Worm (Caenorhabditis elegans) whole organism, L3 larva: ENCODE measurements around the gene dmsr-14.

ENCODE experiments used
- R02D3.7 ChIP-seq: fragments of 150-350 bp; optimal IDR thresholded peaks from 2 replicates; lab custom pipeline; 2014; ENCODE audit warnings: missing biosample characterization, missing genetic modification characterization
- aly-2 ChIP-seq: fragments of 150-350 bp; optimal IDR thresholded peaks from 2 replicates; lab custom pipeline; 2014; ENCODE audit warnings: missing biosample characterization, missing genetic modification characterization
- ama-1 ChIP-seq: fragments of 150-350 bp; optimal IDR thresholded peaks from 2 replicates; lab custom pipeline; 2018
- ceh-16 ChIP-seq: sonication (generic microtip); optimal IDR thresholded peaks from 2 replicates; lab custom pipeline; 2017; ENCODE audit warnings: missing biosample characterization, missing genetic modification characterization
- ceh-28 ChIP-seq: fragments of 150-350 bp; optimal IDR thresholded peaks from 2 replicates; lab custom pipeline; 2014; ENCODE audit warnings: missing biosample characterization, missing genetic modification reagents, missing genetic modification characterization
- ceh-82 ChIP-seq: fragments of 150-350 bp; optimal IDR thresholded peaks from 2 replicates; lab custom pipeline; 2014; ENCODE audit warnings: missing biosample characterization, missing genetic modification characterization
- ceh-9 ChIP-seq: sonication (generic microtip); optimal IDR thresholded peaks from 2 replicates; lab custom pipeline; 2018; ENCODE audit warnings: missing biosample characterization, missing genetic modification characterization
- daf-12 ChIP-seq: fragments of 150-350 bp; optimal IDR thresholded peaks from 2 replicates; lab custom pipeline; 2014; ENCODE audit warnings: missing biosample characterization, missing genetic modification reagents, missing genetic modification characterization
- egl-27 ChIP-seq: sonication (generic microtip); optimal IDR thresholded peaks from 4 replicates; lab custom pipeline; 2017; ENCODE audit warnings: missing biosample characterization, missing genetic modification reagents, missing genetic modification characterization
- egl-5 ChIP-seq: fragments of 150-350 bp; optimal IDR thresholded peaks from 2 replicates; lab custom pipeline; 2017; ENCODE audit warnings: missing biosample characterization, missing genetic modification reagents, missing genetic modification characterization, inconsistent platforms
- elt-1 ChIP-seq: fragments of 150-350 bp; optimal IDR thresholded peaks from 2 replicates; lab custom pipeline; 2014; ENCODE audit warnings: missing biosample characterization, missing genetic modification characterization
- elt-2 ChIP-seq: sonication (generic microtip); optimal IDR thresholded peaks from 2 replicates; lab custom pipeline; 2016; ENCODE audit warnings: missing genetic modification reagents, mild to moderate bottlenecking, missing genetic modification characterization, missing compliant biosample characterization
- fkh-10 ChIP-seq: sonication (generic microtip); optimal IDR thresholded peaks from 2 replicates; lab custom pipeline; 2017; ENCODE audit warnings: missing biosample characterization, missing genetic modification reagents, missing genetic modification characterization
- fkh-2 ChIP-seq: fragments of 150-350 bp; optimal IDR thresholded peaks from 2 replicates; lab custom pipeline; 2014; ENCODE audit warnings: missing biosample characterization, missing genetic modification reagents, missing genetic modification characterization
- hmg-11 ChIP-seq: sonication (generic microtip); optimal IDR thresholded peaks from 2 replicates; lab custom pipeline; 2016; ENCODE audit warnings: missing genetic modification characterization, missing compliant biosample characterization
- jun-1 ChIP-seq: fragments of 150-350 bp; optimal IDR thresholded peaks from 2 replicates; lab custom pipeline; 2014; ENCODE audit warnings: missing biosample characterization, missing genetic modification reagents, missing genetic modification characterization
- lin-15B ChIP-seq: fragments of 150-350 bp; optimal IDR thresholded peaks from 2 replicates; lab custom pipeline; 2014; ENCODE audit warnings: missing biosample characterization, missing genetic modification characterization
- lin-39 ChIP-seq: fragments of 150-350 bp; optimal IDR thresholded peaks from 2 replicates; lab custom pipeline; 2018; ENCODE audit warnings: missing biosample characterization, missing genetic modification reagents, missing genetic modification characterization
- lsy-12 ChIP-seq: sonication (generic microtip); optimal IDR thresholded peaks from 2 replicates; lab custom pipeline; 2016; ENCODE audit warnings: mild to moderate bottlenecking, missing genetic modification characterization, missing compliant biosample characterization
- mdl-1 ChIP-seq: fragments of 150-350 bp; optimal IDR thresholded peaks from 2 replicates; lab custom pipeline; 2014; ENCODE audit warnings: missing biosample characterization, missing genetic modification characterization
- mml-1 ChIP-seq: fragments of 150-350 bp; sonication (generic microtip); optimal IDR thresholded peaks from 3 replicates; lab custom pipeline; 2014; ENCODE audit warnings: missing biosample characterization, missing genetic modification characterization
- nfya-1 ChIP-seq: sonication (generic microtip); optimal IDR thresholded peaks from 2 replicates; lab custom pipeline; 2017; ENCODE audit warnings: missing genetic modification characterization, mild to moderate bottlenecking, missing compliant biosample characterization, antibody characterized with exemption, moderate library complexity; ENCODE audit not compliant: insufficient read depth
- nhr-11 ChIP-seq: fragments of 150-350 bp; optimal IDR thresholded peaks from 2 replicates; lab custom pipeline; 2014; ENCODE audit warnings: missing biosample characterization, missing genetic modification characterization
- nhr-12 ChIP-seq: fragments of 150-350 bp; optimal IDR thresholded peaks from 2 replicates; lab custom pipeline; 2014; ENCODE audit warnings: missing biosample characterization, missing genetic modification characterization
- nhr-237 ChIP-seq: fragments of 150-350 bp; optimal IDR thresholded peaks from 2 replicates; lab custom pipeline; 2014; ENCODE audit warnings: missing biosample characterization, missing genetic modification characterization
- nhr-25 ChIP-seq: sonication (generic microtip); optimal IDR thresholded peaks from 2 replicates; lab custom pipeline; 2017; ENCODE audit warnings: missing biosample characterization, missing genetic modification characterization
- nhr-28 ChIP-seq: fragments of 150-350 bp; optimal IDR thresholded peaks from 2 replicates; lab custom pipeline; 2014; ENCODE audit warnings: missing biosample characterization, missing genetic modification characterization
- nhr-43 ChIP-seq: sonication (generic microtip); optimal IDR thresholded peaks from 2 replicates; lab custom pipeline; 2016; ENCODE audit warnings: mild to moderate bottlenecking, missing genetic modification characterization, missing compliant biosample characterization; ENCODE audit not compliant: poor library complexity, severe bottlenecking
- nhr-76 ChIP-seq: fragments of 150-350 bp; sonication (generic microtip); optimal IDR thresholded peaks from 5 replicates; lab custom pipeline; 2014; ENCODE audit warnings: missing biosample characterization, missing genetic modification characterization
- nhr-77 ChIP-seq: fragments of 150-350 bp; optimal IDR thresholded peaks from 2 replicates; lab custom pipeline; 2014; ENCODE audit warnings: missing biosample characterization, missing genetic modification characterization
- pqm-1 ChIP-seq: fragments of 150-350 bp; optimal IDR thresholded peaks from 2 replicates; lab custom pipeline; 2017; ENCODE audit warnings: missing biosample characterization, missing genetic modification characterization, inconsistent platforms
- sea-2 ChIP-seq: fragments of 150-350 bp; sonication (generic microtip); optimal IDR thresholded peaks from 4 replicates; lab custom pipeline; 2014; ENCODE audit warnings: missing biosample characterization, missing genetic modification reagents, missing genetic modification characterization
- skn-1 ChIP-seq: fragments of 150-350 bp; optimal IDR thresholded peaks from 2 replicates; lab custom pipeline; 2014; ENCODE audit warnings: missing biosample characterization, missing genetic modification characterization
- snpc-4 ChIP-seq: fragments of 150-350 bp; optimal IDR thresholded peaks from 2 replicates; lab custom pipeline; 2014; ENCODE audit warnings: missing biosample characterization, missing genetic modification characterization
- tbx-2 ChIP-seq: sonication (generic microtip); optimal IDR thresholded peaks from 2 replicates; lab custom pipeline; 2016; ENCODE audit warnings: mild to moderate bottlenecking, missing genetic modification characterization, missing compliant biosample characterization
- unc-39 ChIP-seq: sonication (generic microtip); optimal IDR thresholded peaks from 4 replicates; lab custom pipeline; 2017; ENCODE audit warnings: missing biosample characterization, missing genetic modification characterization
- zag-1 ChIP-seq: fragments of 150-350 bp; optimal IDR thresholded peaks from 2 replicates; lab custom pipeline; 2014; ENCODE audit warnings: missing biosample characterization, missing genetic modification characterization
- ztf-11 ChIP-seq: fragments of 150-350 bp; optimal IDR thresholded peaks from 2 replicates; lab custom pipeline; 2014; ENCODE audit warnings: missing biosample characterization, missing genetic modification characterization
- ztf-4 ChIP-seq: fragments of 150-350 bp; optimal IDR thresholded peaks from 2 replicates; lab custom pipeline; 2014; ENCODE audit warnings: missing biosample characterization, missing genetic modification characterization

Gene dmsr-14

ce11 chrV:6783044-6783625 is 33.9 kb downstream of the dmsr-14 start:
- no peak for TF ChIP-seq ama-1 (lab: Kevin White, UChicago)
- TF ChIP-seq tbx-2 (tag; lab: Kevin White, UChicago) = no peak
- TF ChIP-seq pqm-1 = no peak
- TF ChIP-seq, all 47 proteins: peak for 0

ce11 chrV:6782260-6782659 is 34.8 kb downstream of the dmsr-14 start:
- TF ChIP-seq ama-1 (lab: Kevin White, UChicago) (no peak), nhr-25 (tag; lab: Kevin White, UChicago) (no peak), skn-1 (tag; lab: Kevin White, UChicago) (no peak), hmg-11 (no peak), pqm-1 (no peak), elt-1 (tag; lab: Kevin White, UChicago) (no peak), tbx-2 (tag; lab: Kevin White, UChicago) (no peak), nhr-76 (tag; lab: Kevin White, UChicago) (no peak), lin-39 (tag; lab: Kevin White, UChicago) (no peak), lsy-12 (tag; lab: Kevin White, UChicago) (no peak), ztf-4 (tag; lab: Kevin White, UChicago) (no peak), egl-5 (tag; lab: Kevin White, UChicago) (no peak), ceh-28 (no peak), fkh-2 (tag; lab: Kevin White, UChicago) (no peak), mml-1 (tag; lab: Kevin White, UChicago) (no peak), ztf-11 (tag; lab: Kevin White, UChicago) (no peak), zag-1 (tag; lab: Kevin White, UChicago) (no peak), nhr-28 (tag; lab: Kevin White, UChicago) (no peak)

- TF ChIP-seq fkh-10 (GFP tag; lab: Kevin White, UChicago) (no peak), unc-39 (tag; lab: Kevin White, UChicago) (no peak), nhr-43 (tag; lab: Kevin White, UChicago) (no peak), ceh-82 (tag; lab: Kevin White, UChicago) (no peak), skn-1 (tag; lab: Kevin White, UChicago) (no peak), nhr-12 (tag; lab: Kevin White, UChicago) (no peak)
Observed at ce11 chrV:6780676-6781075, 36.4 kb downstream of the dmsr-14 start.

- TF ChIP-seq ama-1 (lab: Kevin White, UChicago) = no peak
- TF ChIP-seq aly-2 = no peak
Observed at ce11 chrV:6780166-6780565, 36.9 kb downstream of the dmsr-14 start, which contains the start of gene ZC404.15. TSS of gene ZC404.15 (plus strand) at chrV:6780466.

- TF ChIP-seq egl-27 = no peak
- no peak for TF ChIP-seq elt-2 (tag; lab: Kevin White, UChicago)
- TF ChIP-seq elt-1 (tag; lab: Kevin White, UChicago) = no peak
- no peak for TF ChIP-seq R02D3.7 (tag; lab: Kevin White, UChicago)
- no peak for TF ChIP-seq aly-2
- no peak for TF ChIP-seq fkh-2 (tag; lab: Kevin White, UChicago)
- no peak for TF ChIP-seq sea-2 (GFP tag; lab: Kevin White, UChicago)
- no peak for TF ChIP-seq nhr-12 (tag; lab: Kevin White, UChicago)
- TF ChIP-seq lin-15B (tag; lab: Kevin White, UChicago) = no peak
- no peak for TF ChIP-seq snpc-4
- TF ChIP-seq tbx-2 (tag; lab: Kevin White, UChicago) = no peak
- TF ChIP-seq hmg-11 = no peak
- TF ChIP-seq nhr-25 (tag; lab: Kevin White, UChicago) = no peak
Observed at ce11 chrV:6778457-6778856, 38.6 kb downstream of the dmsr-14 start.

ce11 chrV:6775708-6776107 is 41.4 kb downstream of the dmsr-14 start, which contains the start of gene srh-28:
TSS of gene srh-28 (minus strand) at chrV:6775808.
- no peak for TF ChIP-seq mdl-1 (tag; lab: Kevin White, UChicago)
- no peak for TF ChIP-seq ceh-9 (tag; lab: Kevin White, UChicago)
- TF ChIP-seq aly-2 = no peak
- no peak for TF ChIP-seq ceh-16 (tag; lab: Kevin White, UChicago)
- no peak for TF ChIP-seq unc-39 (tag; lab: Kevin White, UChicago)
- TF ChIP-seq jun-1 (tag; lab: Kevin White, UChicago) = no peak
- no peak for TF ChIP-seq ztf-11 (tag; lab: Kevin White, UChicago)
- TF ChIP-seq elt-1 (tag; lab: Kevin White, UChicago) = no peak
- TF ChIP-seq daf-12 (tag; lab: Kevin White, UChicago) = no peak
- TF ChIP-seq ztf-4 (tag; lab: Kevin White, UChicago) = no peak
- TF ChIP-seq nhr-28 (tag; lab: Kevin White, UChicago) = no peak
- no peak for TF ChIP-seq nhr-77 (tag; lab: Kevin White, UChicago)
- no peak for TF ChIP-seq skn-1 (tag; lab: Kevin White, UChicago)
- no peak for TF ChIP-seq hmg-11
- TF ChIP-seq nfya-1 = no peak
- no peak for TF ChIP-seq nhr-237 (tag; lab: Kevin White, UChicago)
- no peak for TF ChIP-seq lsy-12 (tag; lab: Kevin White, UChicago)
- TF ChIP-seq nhr-11 (tag; lab: Kevin White, UChicago) = no peak
- TF ChIP-seq, all 47 proteins: peak for 0
